Fruit fly (Drosophila melanogaster): ENCODE data around the gene CG31431.

The CG31431 gene

DNA sequence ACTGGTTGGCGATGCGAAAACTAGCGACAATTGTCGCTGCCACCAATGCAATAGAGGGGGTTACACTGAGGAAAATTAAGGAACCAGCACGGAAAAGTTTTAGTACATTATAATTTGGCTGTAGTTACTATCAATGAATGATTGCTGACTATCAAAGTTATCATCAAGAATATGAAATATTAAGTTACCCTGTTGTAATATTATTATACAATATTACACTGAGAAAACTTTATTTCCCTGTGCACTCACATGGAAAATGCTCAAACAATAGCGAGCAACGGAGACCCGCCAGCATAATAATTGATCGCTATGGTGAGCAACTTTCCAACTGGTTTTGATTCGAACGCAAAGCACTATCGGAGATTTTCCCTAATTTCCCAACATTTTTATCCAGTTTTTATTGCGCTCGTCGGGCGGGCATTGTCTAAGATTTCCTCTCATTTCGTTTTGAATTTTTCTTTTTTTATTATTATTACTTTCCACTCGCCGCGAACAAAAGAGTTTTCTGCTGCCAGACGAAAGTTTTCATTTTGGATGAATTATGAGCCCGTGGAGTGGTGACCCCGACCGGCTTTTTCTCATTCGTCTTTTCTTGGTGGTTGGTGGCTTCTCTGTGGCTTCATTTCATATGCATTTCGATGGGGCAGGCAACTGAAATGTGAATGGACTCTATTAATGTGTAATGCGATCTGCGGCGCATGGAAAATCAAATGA lies 8.2 kb upstream of the CG31431 start (continued):
- peak; percentile 46 for TF ChIP-seq CG11762 (GFP tag; optimal IDR thresholded peaks at IDR 0.05; ENCODE audit: insufficient read depth)
- TF ChIP-seq CG10631 (GFP tag; optimal IDR thresholded peaks at IDR 0.05) = peak; percentile 54
- TF ChIP-seq Met (GFP tag; optimal IDR thresholded peaks at IDR 0.05) = peak; percentile 29
- TF ChIP-seq Hr4 (GFP tag; optimal IDR thresholded peaks at IDR 0.05) = peak; percentile 96
- no peak for TF ChIP-seq CG31627 (GFP tag; optimal IDR thresholded peaks at IDR 0.05)
- peak; percentile 63 for TF ChIP-seq Eip75B (GFP tag; optimal IDR thresholded peaks at IDR 0.05)
- TF ChIP-seq Sox102F (GFP tag; optimal IDR thresholded peaks at IDR 0.05) = peak; percentile 21
- TF ChIP-seq Smox (GFP tag; optimal IDR thresholded peaks at IDR 0.05) = peak; percentile 13
- no peak for TF ChIP-seq Blimp-1 (GFP tag; optimal IDR thresholded peaks at IDR 0.05)
- no peak for TF ChIP-seq svp (GFP tag)
- TF ChIP-seq CG3032 (tag; optimal IDR thresholded peaks at IDR 0.05) = no peak
- peak; percentile 63 for TF ChIP-seq CG8319 (GFP tag; optimal IDR thresholded peaks at IDR 0.05)
- TF ChIP-seq esn (GFP tag; optimal IDR thresholded peaks at IDR 0.05) = peak; percentile 31
- TF ChIP-seq Eip93F (GFP tag; optimal IDR thresholded peaks at IDR 0.05) = no peak
- no peak for TF ChIP-seq topi (GFP tag; optimal IDR thresholded peaks at IDR 0.05)
- TF ChIP-seq salr (GFP tag; optimal IDR thresholded peaks at IDR 0.05) = peak in 1 of 2 experiments; percentile 83
- TF ChIP-seq Gug (GFP tag; IDR thresholded peaks at IDR 0.05) = peak; percentile 84
- no peak for TF ChIP-seq CG11902 (GFP tag; optimal IDR thresholded peaks at IDR 0.05)
- TF ChIP-seq Hr39 (GFP tag; optimal IDR thresholded peaks at IDR 0.05) = no peak
- TF ChIP-seq Ets96B (tag; optimal IDR thresholded peaks at IDR 0.05) = no peak
- TF ChIP-seq dac (GFP tag; optimal IDR thresholded peaks at IDR 0.05) = peak; percentile 96
- TF ChIP-seq CG11294 (GFP tag; IDR thresholded peaks at IDR 0.05) = peak; percentile 73
- peak; percentile 93 for TF ChIP-seq CG4318 (GFP tag; optimal IDR thresholded peaks at IDR 0.05)
- peak; percentile 50 for TF ChIP-seq CG6792 (GFP tag; optimal IDR thresholded peaks at IDR 0.05)
- no peak for TF ChIP-seq ss (GFP tag; optimal IDR thresholded peaks at IDR 0.05)

DNA sequence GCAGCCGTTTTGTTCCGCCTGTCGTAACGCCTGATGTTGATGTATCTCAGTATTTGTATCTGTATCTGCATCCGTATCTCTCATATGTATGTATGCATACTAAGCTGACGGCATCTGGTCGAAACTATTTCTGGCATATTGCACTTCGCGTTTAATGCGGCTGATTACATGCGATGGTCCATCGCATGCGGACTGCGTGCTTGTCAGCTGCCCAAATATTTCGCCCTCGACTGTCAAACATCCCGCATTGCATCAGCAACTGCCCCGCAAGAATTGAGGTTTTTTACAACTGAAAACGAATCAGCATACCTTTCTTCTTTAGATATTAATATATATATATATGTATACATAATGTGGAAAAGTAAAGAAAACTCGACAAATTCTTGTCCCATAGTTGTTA lies 7.6 kb upstream of the CG31431 start:
- TF ChIP-seq CG6276 (GFP tag; optimal IDR thresholded peaks at IDR 0.05) = no peak
- peak; percentile 57 for TF ChIP-seq Eip78C (GFP tag)
- TF ChIP-seq esn (GFP tag; optimal IDR thresholded peaks at IDR 0.05) = no peak
- no peak for TF ChIP-seq salr (GFP tag; optimal IDR thresholded peaks at IDR 0.05)

DNA sequence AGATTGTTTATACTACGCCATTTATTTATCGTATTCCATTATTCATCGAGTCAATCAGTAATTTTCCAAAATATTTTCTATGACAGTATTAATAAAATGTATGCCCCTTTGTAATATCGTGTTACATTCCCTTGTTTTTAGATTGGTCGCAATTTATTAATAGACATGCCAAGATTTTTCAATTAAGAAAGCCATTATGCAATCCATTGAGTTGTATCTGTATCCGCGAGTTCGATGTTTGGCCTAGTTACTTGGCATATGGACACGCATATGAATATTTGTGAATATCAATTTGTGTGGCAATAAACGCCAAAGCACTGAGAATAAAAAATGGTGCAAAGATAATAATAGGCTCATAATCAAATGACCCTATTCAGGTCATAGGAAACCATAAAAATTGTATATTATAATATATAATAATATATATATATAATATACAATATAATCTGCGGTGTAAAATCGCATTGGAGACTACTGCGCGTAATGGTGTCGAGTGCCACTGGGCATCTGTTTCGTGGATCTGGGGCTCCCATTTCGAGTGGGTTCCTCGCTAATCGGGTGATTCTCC lies 6.6 kb upstream of the CG31431 start:
- no peak for TF ChIP-seq Lpt (GFP tag; optimal IDR thresholded peaks at IDR 0.05)
- no peak for TF ChIP-seq CG4318 (GFP tag; optimal IDR thresholded peaks at IDR 0.05)
- no peak for TF ChIP-seq dac (GFP tag; optimal IDR thresholded peaks at IDR 0.05)
- no peak for TF ChIP-seq CG10631 (GFP tag; optimal IDR thresholded peaks at IDR 0.05)
- TF ChIP-seq CG8319 (GFP tag; optimal IDR thresholded peaks at IDR 0.05) = no peak
- no peak for TF ChIP-seq fd85E (GFP tag; optimal IDR thresholded peaks at IDR 0.05)
- TF ChIP-seq svp (GFP tag) = peak; percentile 53
- TF ChIP-seq achi (GFP tag; optimal IDR thresholded peaks at IDR 0.05) = no peak
- TF ChIP-seq lz (GFP tag; optimal IDR thresholded peaks at IDR 0.05) = no peak
- TF ChIP-seq CG32006 (GFP tag; optimal IDR thresholded peaks at IDR 0.05) = peak; percentile 15
- TF ChIP-seq vri (GFP tag; optimal IDR thresholded peaks at IDR 0.05) = no peak
- no peak for TF ChIP-seq Sox15 (GFP tag; optimal IDR thresholded peaks at IDR 0.05)
- no peak for TF ChIP-seq CG15336 (GFP tag; IDR thresholded peaks at IDR 0.05)
- no peak for TF ChIP-seq CG6163 (GFP tag; IDR thresholded peaks at IDR 0.05)
- no peak for TF ChIP-seq acj6 (GFP tag; optimal IDR thresholded peaks at IDR 0.05)
- TF ChIP-seq Hr39 (GFP tag; optimal IDR thresholded peaks at IDR 0.05) = no peak
- no peak for TF ChIP-seq salr (GFP tag; optimal IDR thresholded peaks at IDR 0.05)
- TF ChIP-seq spab (GFP tag; optimal IDR thresholded peaks at IDR 0.05) = no peak
- no peak for TF ChIP-seq fkh (GFP tag; optimal IDR thresholded peaks at IDR 0.05)
- no peak for TF ChIP-seq ss (GFP tag; optimal IDR thresholded peaks at IDR 0.05)
- TF ChIP-seq CG6276 (GFP tag; optimal IDR thresholded peaks at IDR 0.05) = no peak
- TF ChIP-seq Eip75B (GFP tag; optimal IDR thresholded peaks at IDR 0.05) = no peak
- no peak for TF ChIP-seq Eip93F (GFP tag; optimal IDR thresholded peaks at IDR 0.05)
- TF ChIP-seq CG34406 (GFP tag; optimal IDR thresholded peaks at IDR 0.05) = no peak
- TF ChIP-seq CG8119 (GFP tag; IDR thresholded peaks at IDR 0.05) = 0 out of 3 replicates have a peak, but pooled peaks have one; percentile 38

Data from whole organism, prepupa.